Worm (Caenorhabditis elegans) whole organism, late embryonic: ENCODE results near the gene hch-1.

ENCODE experiments used
- C38D4.7 ChIP-seq: fragments of 200-800 bp; sonication (Bioruptor generic); optimal IDR thresholded peaks from 2 replicates; lab custom pipeline; 2018; ENCODE audit warnings: mild to moderate bottlenecking, missing genetic modification characterization, moderate library complexity, missing compliant biosample characterization
- F13H6.1 ChIP-seq: sonication (generic microtip); optimal IDR thresholded peaks from 2 replicates; lab custom pipeline; 2016; ENCODE audit warnings: missing genetic modification characterization, missing compliant biosample characterization
- Y22D7AL.16 ChIP-seq: sonication (generic microtip); optimal IDR thresholded peaks from 2 replicates; lab custom pipeline; 2016; ENCODE audit warnings: missing genetic modification characterization, missing compliant biosample characterization
- ceh-14 ChIP-seq: sonication (generic microtip); optimal IDR thresholded peaks from 2 replicates; lab custom pipeline; 2016; ENCODE audit warnings: missing genotype, missing genetic modification characterization, missing compliant biosample characterization
- ceh-18 ChIP-seq: sonication (generic microtip); optimal IDR thresholded peaks from 2 replicates; lab custom pipeline; 2016; ENCODE audit warnings: missing genetic modification characterization, missing compliant biosample characterization
- ceh-2 ChIP-seq: sonication (generic microtip); optimal IDR thresholded peaks from 2 replicates; lab custom pipeline; 2016; ENCODE audit warnings: missing genotype, missing genetic modification characterization, missing compliant biosample characterization
- ceh-22 ChIP-seq: sonication (generic microtip); optimal IDR thresholded peaks from 2 replicates; lab custom pipeline; 2017; ENCODE audit warnings: missing biosample characterization, missing genetic modification characterization
- ceh-34 ChIP-seq: sonication (generic microtip); optimal IDR thresholded peaks from 2 replicates; lab custom pipeline; 2016; ENCODE audit warnings: mild to moderate bottlenecking, missing genetic modification characterization, missing compliant biosample characterization
- ceh-48 ChIP-seq: sonication (generic microtip); optimal IDR thresholded peaks from 2 replicates; lab custom pipeline; 2016; ENCODE audit warnings: missing genetic modification characterization, inconsistent platforms, missing compliant biosample characterization
- ceh-6 ChIP-seq: fragments of 200-800 bp; sonication (Bioruptor generic); optimal IDR thresholded peaks from 2 replicates; lab custom pipeline; 2018; ENCODE audit warnings: mild to moderate bottlenecking, missing genetic modification characterization, missing compliant biosample characterization
- elt-2 ChIP-seq: sonication (generic microtip); optimal IDR thresholded peaks from 2 replicates; lab custom pipeline; 2016; ENCODE audit warnings: missing genetic modification reagents, missing genetic modification characterization, missing compliant biosample characterization
- elt-4 ChIP-seq: sonication (generic microtip); optimal IDR thresholded peaks from 2 replicates; lab custom pipeline; 2016; ENCODE audit warnings: missing genetic modification characterization, missing compliant biosample characterization
- ets-4 ChIP-seq: sonication (generic microtip); optimal IDR thresholded peaks from 2 replicates; lab custom pipeline; 2016; ENCODE audit warnings: missing genetic modification characterization, missing compliant biosample characterization
- eyg-1 ChIP-seq: sonication (generic microtip); optimal IDR thresholded peaks from 2 replicates; lab custom pipeline; 2016; ENCODE audit warnings: missing genotype, missing genetic modification characterization, missing compliant biosample characterization
- gmeb-2 ChIP-seq: sonication (generic microtip); optimal IDR thresholded peaks from 2 replicates; lab custom pipeline; 2016; ENCODE audit warnings: missing genetic modification characterization, inconsistent platforms, missing compliant biosample characterization
- hlh-13 ChIP-seq: fragments of 200-800 bp; sonication (Bioruptor generic); optimal IDR thresholded peaks from 2 replicates; lab custom pipeline; 2018; ENCODE audit warnings: mild to moderate bottlenecking, missing genetic modification characterization, missing compliant biosample characterization
- hlh-15 ChIP-seq: sonication (generic microtip); optimal IDR thresholded peaks from 2 replicates; lab custom pipeline; 2016; ENCODE audit warnings: missing genetic modification characterization, missing compliant biosample characterization
- hlh-30 ChIP-seq: sonication (generic microtip); optimal IDR thresholded peaks from 2 replicates; lab custom pipeline; 2017; ENCODE audit warnings: antibody characterized with exemption, missing genetic modification characterization, missing compliant biosample characterization; ENCODE audit not compliant: insufficient read depth
- hlh-8 ChIP-seq: sonication (generic microtip); optimal IDR thresholded peaks from 2 replicates; lab custom pipeline; 2016; ENCODE audit warnings: missing genotype, missing genetic modification characterization, missing compliant biosample characterization
- lim-6 ChIP-seq: sonication (generic microtip); optimal IDR thresholded peaks from 2 replicates; lab custom pipeline; 2016; ENCODE audit warnings: missing genetic modification characterization, missing compliant biosample characterization
- mec-3 ChIP-seq: sonication (generic microtip); optimal IDR thresholded peaks from 2 replicates; lab custom pipeline; 2016; ENCODE audit warnings: borderline replicate concordance, missing genetic modification characterization, missing compliant biosample characterization
- nfya-1 ChIP-seq: sonication (generic microtip); optimal IDR thresholded peaks from 2 replicates; lab custom pipeline; 2017; ENCODE audit warnings: missing genetic modification characterization, mild to moderate bottlenecking, missing compliant biosample characterization, antibody characterized with exemption, moderate library complexity
- nhr-11 ChIP-seq: fragments of 150-350 bp; optimal IDR thresholded peaks from 2 replicates; lab custom pipeline; 2014; ENCODE audit warnings: missing biosample characterization, missing genetic modification characterization
- npax-4 ChIP-seq: sonication (generic microtip); optimal IDR thresholded peaks from 2 replicates; lab custom pipeline; 2016; ENCODE audit warnings: missing genetic modification characterization, missing compliant biosample characterization
- odd-2 ChIP-seq: sonication (generic microtip); optimal IDR thresholded peaks from 2 replicates; lab custom pipeline; 2017; ENCODE audit warnings: antibody characterized with exemption, mild to moderate bottlenecking, missing genetic modification characterization, missing compliant biosample characterization
- pag-3 ChIP-seq: sonication (generic microtip); optimal IDR thresholded peaks from 2 replicates; lab custom pipeline; 2016; ENCODE audit warnings: missing compliant biosample characterization, missing genetic modification characterization, borderline replicate concordance
- pha-2 ChIP-seq: sonication (generic microtip); optimal IDR thresholded peaks from 2 replicates; lab custom pipeline; 2017; ENCODE audit warnings: mild to moderate bottlenecking, missing genetic modification characterization, missing compliant biosample characterization
- pha-4 ChIP-seq: fragments of 150-350 bp; optimal IDR thresholded peaks from 2 replicates; lab custom pipeline; 2018; ENCODE audit warnings: missing biosample characterization, missing genetic modification reagents, missing genetic modification characterization
- ref-2 ChIP-seq: sonication (generic microtip); optimal IDR thresholded peaks from 2 replicates; lab custom pipeline; 2016; ENCODE audit warnings: missing genetic modification characterization, missing compliant biosample characterization
- rnt-1 ChIP-seq: sonication (generic microtip); optimal IDR thresholded peaks from 2 replicates; lab custom pipeline; 2016; ENCODE audit warnings: missing genetic modification characterization, missing compliant biosample characterization
- sdc-2 ChIP-seq: sonication (generic microtip); optimal IDR thresholded peaks from 2 replicates; lab custom pipeline; 2016; ENCODE audit warnings: missing genotype, missing genetic modification characterization, missing compliant biosample characterization
- sox-4 ChIP-seq: sonication (generic microtip); optimal IDR thresholded peaks from 2 replicates; lab custom pipeline; 2017; ENCODE audit warnings: mild to moderate bottlenecking, missing genetic modification characterization, inconsistent platforms, missing compliant biosample characterization
- tbx-2 ChIP-seq: sonication (generic microtip); optimal IDR thresholded peaks from 2 replicates; lab custom pipeline; 2016; ENCODE audit warnings: missing genetic modification characterization, missing compliant biosample characterization
- ttx-3 ChIP-seq: sonication (generic microtip); optimal IDR thresholded peaks from 2 replicates; lab custom pipeline; 2016; ENCODE audit warnings: missing genetic modification reagents, missing genetic modification characterization, missing compliant biosample characterization
- unc-42 ChIP-seq: sonication (generic microtip); optimal IDR thresholded peaks from 2 replicates; lab custom pipeline; 2016; ENCODE audit warnings: missing genotype, missing genetic modification characterization, missing compliant biosample characterization
- unc-55 ChIP-seq: sonication (generic microtip); optimal IDR thresholded peaks from 2 replicates; lab custom pipeline; 2017; ENCODE audit warnings: missing biosample characterization, missing genetic modification reagents, missing genetic modification characterization
- unc-86 ChIP-seq: sonication (generic microtip); optimal IDR thresholded peaks from 2 replicates; lab custom pipeline; 2016; ENCODE audit warnings: missing genetic modification characterization, missing compliant biosample characterization
- ztf-16 ChIP-seq: sonication (generic microtip); optimal IDR thresholded peaks from 2 replicates; lab custom pipeline; 2017; ENCODE audit warnings: missing genetic modification characterization, missing compliant biosample characterization

Gene hch-1

ce11 chrX:14678983-14679382 is 20.8 kb downstream of the hch-1 start:
- no peak for TF ChIP-seq ceh-22 (tag; lab: Kevin White, UChicago)
- no peak for TF ChIP-seq sdc-2 (tag; lab: Kevin White, UChicago)
- no peak for TF ChIP-seq hlh-15
- no peak for TF ChIP-seq elt-2
- TF ChIP-seq C38D4.7: no peak
- no peak for TF ChIP-seq pha-2 (tag; lab: Kevin White, UChicago)
- TF ChIP-seq ceh-2 (tag; lab: Kevin White, UChicago): no peak
- TF ChIP-seq hlh-30: no peak
- TF ChIP-seq tbx-2: no peak
- no peak for TF ChIP-seq eyg-1 (tag; lab: Kevin White, UChicago)
- TF ChIP-seq ztf-16 (tag; lab: Kevin White, UChicago): no peak
- TF ChIP-seq ceh-34 (tag; lab: Kevin White, UChicago): no peak
- TF ChIP-seq hlh-8 (tag; lab: Kevin White, UChicago): no peak
- TF ChIP-seq F13H6.1 (tag; lab: Kevin White, UChicago): no peak
- no peak for TF ChIP-seq odd-2 (tag; lab: Kevin White, UChicago)
- TF ChIP-seq ceh-48 (tag; lab: Kevin White, UChicago): no peak
- TF ChIP-seq hlh-13: no peak
- TF ChIP-seq ceh-6 (GFP tag; lab: Kevin White, UChicago): no peak
- TF ChIP-seq gmeb-2 (tag; lab: Kevin White, UChicago): no peak
- no peak for TF ChIP-seq sox-4

- TF ChIP-seq unc-86 (tag; lab: Kevin White, UChicago): no peak
- peak; percentile 2 for TF ChIP-seq ceh-18 (tag; lab: Kevin White, UChicago)
These were observed 25.7 kb downstream of the hch-1 start, which contains the start of gene slt-1 for ce11 chrX:14674028-14674427. slt-1 (plus strand) TSS chrX:14674328.

- TF ChIP-seq pha-2 (tag; lab: Kevin White, UChicago) (no peak), ceh-18 (tag; lab: Kevin White, UChicago) (no peak)
These were observed 28.5 kb downstream of the hch-1 start for ce11 chrX:14671300-14671699.

- no peak for TF ChIP-seq unc-42
- TF ChIP-seq, all 69 proteins: peak for 0
These were observed 35.7 kb downstream of the hch-1 start, which contains the start of gene C26G2.2 for ce11 chrX:14664028-14664427. C26G2.2 (plus strand) TSS chrX:14664328.

- TF ChIP-seq ref-2 (tag; lab: Kevin White, UChicago): no peak
- TF ChIP-seq elt-2: no peak
- no peak for TF ChIP-seq elt-4 (tag; lab: Kevin White, UChicago)
- no peak for TF ChIP-seq Y22D7AL.16 (tag; lab: Kevin White, UChicago)
- peak; percentile 58 for TF ChIP-seq unc-42
- no peak for TF ChIP-seq ceh-6 (GFP tag; lab: Kevin White, UChicago)
These were observed 37.3 kb downstream of the hch-1 start for ce11 chrX:14662460-14662859.

ce11 chrX:14661918-14662317 is 37.9 kb downstream of the hch-1 start:
- TF ChIP-seq npax-4 (tag; lab: Kevin White, UChicago) (no peak), nhr-11 (tag; lab: Kevin White, UChicago) (no peak), ceh-2 (tag; lab: Kevin White, UChicago) (no peak), ceh-22 (tag; lab: Kevin White, UChicago) (no peak), ceh-48 (tag; lab: Kevin White, UChicago) (no peak), mec-3 (no peak), unc-55 (no peak), elt-4 (tag; lab: Kevin White, UChicago) (no peak), nfya-1 (no peak), rnt-1 (tag; lab: Kevin White, UChicago) (no peak), pag-3 (no peak), hlh-30 (no peak), ets-4 (tag; lab: Kevin White, UChicago) (no peak), pha-4 (no peak), ttx-3 (tag; lab: Kevin White, UChicago) (no peak), lim-6 (tag; lab: Kevin White, UChicago) (no peak), ceh-14 (tag; lab: Kevin White, UChicago) (no peak)
